Worm (Caenorhabditis elegans) whole organism, mixed stage, embryonic: ENCODE results near the gene T10B10.8.
A peak's percentile ranks its signal among the peaks of the same experiment; 100 is the strongest.

Experiments used
- M03D4.4 ChIP-seq: sonication (generic microtip); optimal IDR thresholded peaks from 2 replicates; lab custom pipeline; 2017; ENCODE audit warnings: mild to moderate bottlenecking, missing genetic modification characterization, missing compliant biosample characterization
- bed-3 ChIP-seq: fragments of 200-800 bp; sonication (Bioruptor generic); optimal IDR thresholded peaks from 3 replicates; lab custom pipeline; 2018; ENCODE audit warnings: mild to moderate bottlenecking, missing genetic modification characterization, moderate library complexity, missing compliant biosample characterization
- ceh-39 ChIP-seq: fragments of 150-350 bp; optimal IDR thresholded peaks from 2 replicates; lab custom pipeline; 2014; ENCODE audit warnings: missing biosample characterization, missing genetic modification characterization
- ceh-43 ChIP-seq: fragments of 200-800 bp; sonication (Bioruptor generic); optimal IDR thresholded peaks from 2 replicates; lab custom pipeline; 2018; ENCODE audit warnings: mild to moderate bottlenecking, missing genetic modification characterization, moderate library complexity, missing compliant biosample characterization
- ceh-83 ChIP-seq: fragments of 200-800 bp; sonication (Bioruptor generic); optimal IDR thresholded peaks from 2 replicates; lab custom pipeline; 2018; ENCODE audit warnings: mild to moderate bottlenecking, missing genetic modification characterization, missing compliant biosample characterization
- ces-1 ChIP-seq: fragments of 150-350 bp; optimal IDR thresholded peaks from 2 replicates; lab custom pipeline; 2014; ENCODE audit warnings: missing biosample characterization, missing genetic modification reagents, missing genetic modification characterization
- cnd-1 ChIP-seq: fragments of 200-800 bp; sonication (Bioruptor generic); optimal IDR thresholded peaks from 2 replicates; lab custom pipeline; 2018; ENCODE audit warnings: mild to moderate bottlenecking, missing genetic modification characterization, missing compliant biosample characterization
- drap-1 ChIP-seq: fragments of 200-800 bp; sonication (Bioruptor generic); optimal IDR thresholded peaks from 3 replicates; lab custom pipeline; 2018; ENCODE audit warnings: mild to moderate bottlenecking, missing genetic modification characterization, missing compliant biosample characterization
- elt-1 ChIP-seq: sonication (generic microtip); optimal IDR thresholded peaks from 2 replicates; lab custom pipeline; 2017; ENCODE audit warnings: missing genetic modification characterization, mild to moderate bottlenecking, missing compliant biosample characterization, antibody characterized with exemption, moderate library complexity, borderline replicate concordance; ENCODE audit not compliant: insufficient read depth
- elt-3 ChIP-seq: fragments of 150-350 bp; optimal IDR thresholded peaks from 2 replicates; lab custom pipeline; 2014; ENCODE audit warnings: missing biosample characterization, missing genetic modification characterization
- flh-1 ChIP-seq: fragments of 200-800 bp; sonication (Bioruptor generic); optimal IDR thresholded peaks from 2 replicates; lab custom pipeline; 2018; ENCODE audit warnings: mild to moderate bottlenecking, missing genetic modification characterization, moderate library complexity, missing compliant biosample characterization
- ham-2 ChIP-seq: fragments of 200-800 bp; sonication (Bioruptor generic); optimal IDR thresholded peaks from 2 replicates; lab custom pipeline; 2018; ENCODE audit warnings: mild to moderate bottlenecking, missing genetic modification characterization, missing compliant biosample characterization
- hlh-1 ChIP-seq: fragments of 150-350 bp; optimal IDR thresholded peaks from 2 replicates; lab custom pipeline; 2014; ENCODE audit warnings: missing biosample characterization, missing genetic modification reagents, missing genetic modification characterization
- lin-13 ChIP-seq: fragments of 150-350 bp; optimal IDR thresholded peaks from 2 replicates; lab custom pipeline; 2014; ENCODE audit warnings: missing biosample characterization, missing genetic modification characterization
- lsy-2 ChIP-seq: fragments of 150-350 bp; optimal IDR thresholded peaks from 2 replicates; lab custom pipeline; 2014; ENCODE audit warnings: missing biosample characterization, missing genetic modification characterization
- mab-5 ChIP-seq: fragments of 150-350 bp; optimal IDR thresholded peaks from 2 replicates; lab custom pipeline; 2014; ENCODE audit warnings: missing biosample characterization, missing genetic modification characterization
- mep-1 ChIP-seq: fragments of 150-350 bp; optimal IDR thresholded peaks from 2 replicates; lab custom pipeline; 2017; ENCODE audit warnings: missing biosample characterization, missing genetic modification reagents, missing genetic modification characterization, inconsistent platforms
- mls-2 ChIP-seq: sonication (generic microtip); optimal IDR thresholded peaks from 2 replicates; lab custom pipeline; 2016; ENCODE audit warnings: mild to moderate bottlenecking, missing genetic modification characterization, moderate library complexity, missing compliant biosample characterization
- nhr-12 ChIP-seq: fragments of 150-350 bp; optimal IDR thresholded peaks from 2 replicates; lab custom pipeline; 2014; ENCODE audit warnings: missing biosample characterization, missing genetic modification characterization
- nhr-2 ChIP-seq: fragments of 150-350 bp; optimal IDR thresholded peaks from 2 replicates; lab custom pipeline; 2014; ENCODE audit warnings: missing biosample characterization, missing genetic modification characterization
- nhr-237 ChIP-seq: fragments of 150-350 bp; optimal IDR thresholded peaks from 2 replicates; lab custom pipeline; 2014; ENCODE audit warnings: missing biosample characterization, missing genetic modification characterization
- nhr-28 ChIP-seq: fragments of 150-350 bp; optimal IDR thresholded peaks from 2 replicates; lab custom pipeline; 2014; ENCODE audit warnings: missing biosample characterization, missing genetic modification characterization
- nhr-76 ChIP-seq: sonication (generic microtip); optimal IDR thresholded peaks from 2 replicates; lab custom pipeline; 2017; ENCODE audit warnings: missing biosample characterization, missing genetic modification characterization
- sem-2 ChIP-seq: fragments of 200-800 bp; sonication (Bioruptor generic); optimal IDR thresholded peaks from 2 replicates; lab custom pipeline; 2018; ENCODE audit warnings: mild to moderate bottlenecking, missing genetic modification characterization, missing compliant biosample characterization
- snpc-4 ChIP-seq: fragments of 150-350 bp; optimal IDR thresholded peaks from 2 replicates; lab custom pipeline; 2014; ENCODE audit warnings: missing biosample characterization, missing genetic modification characterization
- sptf-1 ChIP-seq: sonication (generic microtip); optimal IDR thresholded peaks from 2 replicates; lab custom pipeline; 2017; ENCODE audit warnings: mild to moderate bottlenecking, missing genetic modification characterization, moderate library complexity, missing compliant biosample characterization
- tbx-8 ChIP-seq: fragments of 200-800 bp; sonication (Bioruptor generic); optimal IDR thresholded peaks from 2 replicates; lab custom pipeline; 2018; ENCODE audit warnings: mild to moderate bottlenecking, missing genetic modification characterization, moderate library complexity, missing compliant biosample characterization
- unc-120 ChIP-seq: sonication (generic microtip); optimal IDR thresholded peaks from 2 replicates; lab custom pipeline; 2017; ENCODE audit warnings: missing genetic modification characterization, missing compliant biosample characterization; ENCODE audit not compliant: poor library complexity, severe bottlenecking
- unc-39 ChIP-seq: fragments of 150-350 bp; optimal IDR thresholded peaks from 2 replicates; lab custom pipeline; 2014; ENCODE audit warnings: missing biosample characterization, missing genetic modification characterization
- unc-62 ChIP-seq: fragments of 150-350 bp; optimal IDR thresholded peaks from 2 replicates; lab custom pipeline; 2014; ENCODE audit warnings: missing biosample characterization, missing genetic modification reagents, missing genetic modification characterization
- ztf-11 ChIP-seq: fragments of 150-350 bp; optimal IDR thresholded peaks from 2 replicates; lab custom pipeline; 2014; ENCODE audit warnings: missing biosample characterization, missing genetic modification characterization

The T10B10.8 gene

ce11 chrX:15173303-15173904 is 7.4 kb upstream of the T10B10.8 start, which contains the start of gene ucr-2.2:
Gene ucr-2.2 (plus strand): TSS chrX:15173904.
- TF ChIP-seq sptf-1 (peak; percentile 70), mab-5 (no peak), unc-120 (tag; lab: Kevin White, UChicago) (peak; percentile 63), drap-1 (GFP tag; lab: Kevin White, UChicago) (peak; percentile 54), mep-1 (tag; lab: Kevin White, UChicago) (peak; percentile 73), hlh-1 (peak; percentile 38), M03D4.4 (tag; lab: Kevin White, UChicago) (peak; percentile 57), bed-3 (GFP tag; lab: Kevin White, UChicago) (peak; percentile 36), ceh-43 (GFP tag; lab: Kevin White, UChicago) (peak; percentile 15), lsy-2 (tag; lab: Kevin White, UChicago) (peak; percentile 56), mls-2 (tag; lab: Kevin White, UChicago) (peak; percentile 19), elt-1 (tag; lab: Kevin White, UChicago) (no peak), nhr-76 (tag; lab: Kevin White, UChicago) (no peak), lin-13 (tag; lab: Kevin White, UChicago) (peak; percentile 67), flh-1 (no peak), nhr-237 (tag; lab: Kevin White, UChicago) (peak; percentile 45), unc-62 (peak; percentile 1)

ce11 chrX:15170958-15171357 is 4.9 kb upstream of the T10B10.8 start:
- TF ChIP-seq nhr-76 (tag; lab: Kevin White, UChicago), result no peak
- TF ChIP-seq ceh-39, result no peak
- TF ChIP-seq hlh-1, result no peak
- no peak for TF ChIP-seq ham-2 (GFP tag; lab: Kevin White, UChicago)
- no peak for TF ChIP-seq ztf-11 (tag; lab: Kevin White, UChicago)
- no peak for TF ChIP-seq sptf-1
- no peak for TF ChIP-seq nhr-2 (tag; lab: Kevin White, UChicago)
- no peak for TF ChIP-seq ceh-83 (GFP tag; lab: Kevin White, UChicago)
- TF ChIP-seq nhr-237 (tag; lab: Kevin White, UChicago), result no peak
- no peak for TF ChIP-seq unc-120 (tag; lab: Kevin White, UChicago)
- TF ChIP-seq mep-1 (tag; lab: Kevin White, UChicago), result no peak
- TF ChIP-seq tbx-8 (GFP tag; lab: Kevin White, UChicago), result no peak
- no peak for TF ChIP-seq lsy-2 (tag; lab: Kevin White, UChicago)
- TF ChIP-seq cnd-1, result no peak
- no peak for TF ChIP-seq unc-39
- TF ChIP-seq lin-13 (tag; lab: Kevin White, UChicago), result no peak
- TF ChIP-seq ceh-43 (GFP tag; lab: Kevin White, UChicago), result no peak
- TF ChIP-seq ces-1 (GFP tag; lab: Kevin White, UChicago), result no peak

DNA sequence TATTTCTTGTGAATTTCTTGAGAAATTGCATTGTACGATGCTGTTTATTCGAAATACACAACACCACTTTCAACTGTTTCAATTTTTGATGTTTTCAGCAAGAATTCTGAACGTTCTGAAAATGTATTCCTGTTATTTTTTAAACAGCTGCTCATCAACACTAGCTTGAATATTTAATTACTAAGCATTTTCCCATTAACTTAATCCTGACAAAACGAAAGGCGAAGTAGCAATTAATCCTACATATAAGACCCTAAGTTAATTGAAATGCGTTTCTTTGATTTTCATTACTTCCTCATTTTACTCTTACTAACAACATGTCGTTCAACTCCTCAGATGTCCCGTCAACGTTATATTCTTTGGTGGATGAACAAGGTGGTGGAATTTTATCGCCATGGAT is 2.4 kb upstream of the T10B10.8 start, which contains the start of gene ocr-3:
ocr-3 (plus strand) TSS at position 301 of the 400 bp plus-strand sequence.
- TF ChIP-seq snpc-4 (tag; lab: Kevin White, UChicago), result no peak

ce11 chrX:15167692-15168091 is 1.7 kb upstream of the T10B10.8 start:
- TF ChIP-seq mab-5, result no peak
- TF ChIP-seq nhr-237 (tag; lab: Kevin White, UChicago), result no peak
- TF ChIP-seq mep-1 (tag; lab: Kevin White, UChicago), result no peak
- no peak for TF ChIP-seq drap-1 (GFP tag; lab: Kevin White, UChicago)
- no peak for TF ChIP-seq bed-3 (GFP tag; lab: Kevin White, UChicago)
- no peak for TF ChIP-seq unc-62
- TF ChIP-seq elt-3, result no peak
- TF ChIP-seq flh-1, result no peak
- TF ChIP-seq sem-2, result no peak
- TF ChIP-seq ces-1 (GFP tag; lab: Kevin White, UChicago), result no peak
- no peak for TF ChIP-seq ham-2 (GFP tag; lab: Kevin White, UChicago)
- TF ChIP-seq sptf-1, result no peak

ce11 chrX:15164108-15164507 is 1.9 kb downstream of the T10B10.8 start, which contains the start of gene T10B10.9:
Gene T10B10.9 (plus strand): TSS chrX:15164408.
- TF ChIP-seq unc-39 (no peak), snpc-4 (tag; lab: Kevin White, UChicago) (no peak), bed-3 (GFP tag; lab: Kevin White, UChicago) (no peak), elt-3 (no peak), unc-120 (tag; lab: Kevin White, UChicago) (no peak), lsy-2 (tag; lab: Kevin White, UChicago) (no peak), lin-13 (tag; lab: Kevin White, UChicago) (no peak), ham-2 (GFP tag; lab: Kevin White, UChicago) (no peak), nhr-237 (tag; lab: Kevin White, UChicago) (no peak), mep-1 (tag; lab: Kevin White, UChicago) (no peak), nhr-28 (no peak), ces-1 (GFP tag; lab: Kevin White, UChicago) (no peak), nhr-12 (tag; lab: Kevin White, UChicago) (no peak)
